Worm (Caenorhabditis elegans) whole organism, late embryonic: ENCODE results near the gene sdhd-1.

Experiments
- F13H6.1 ChIP-seq: sonication (generic microtip); optimal IDR thresholded peaks from 2 replicates; lab custom pipeline; 2016; ENCODE audit warnings: missing genetic modification characterization, missing compliant biosample characterization
- K02D7.2 ChIP-seq: sonication (generic microtip); optimal IDR thresholded peaks from 2 replicates; lab custom pipeline; 2017; ENCODE audit warnings: mild to moderate bottlenecking, missing genetic modification characterization, missing compliant biosample characterization
- K09A11.1 ChIP-seq: sonication (generic microtip); optimal IDR thresholded peaks from 2 replicates; lab custom pipeline; 2017; ENCODE audit warnings: antibody characterized with exemption, mild to moderate bottlenecking, missing genetic modification characterization, missing compliant biosample characterization; ENCODE audit not compliant: insufficient read depth
- T23F11.4 ChIP-seq: fragments of 200-800 bp; sonication (Bioruptor generic); optimal IDR thresholded peaks from 2 replicates; lab custom pipeline; 2018; ENCODE audit warnings: mild to moderate bottlenecking, missing genetic modification characterization, missing compliant biosample characterization
- ceh-14 ChIP-seq: sonication (generic microtip); optimal IDR thresholded peaks from 2 replicates; lab custom pipeline; 2016; ENCODE audit warnings: missing genotype, missing genetic modification characterization, missing compliant biosample characterization
- ceh-19 ChIP-seq: fragments of 200-800 bp; sonication (Bioruptor generic); optimal IDR thresholded peaks from 2 replicates; lab custom pipeline; 2018; ENCODE audit warnings: mild to moderate bottlenecking, missing genetic modification characterization, missing compliant biosample characterization
- ceh-31 ChIP-seq: sonication (generic microtip); optimal IDR thresholded peaks from 2 replicates; lab custom pipeline; 2016; ENCODE audit warnings: missing genetic modification characterization, missing compliant biosample characterization
- ceh-48 ChIP-seq: sonication (generic microtip); optimal IDR thresholded peaks from 2 replicates; lab custom pipeline; 2016; ENCODE audit warnings: missing genetic modification characterization, inconsistent platforms, missing compliant biosample characterization
- ceh-6 ChIP-seq: fragments of 200-800 bp; sonication (Bioruptor generic); optimal IDR thresholded peaks from 2 replicates; lab custom pipeline; 2018; ENCODE audit warnings: mild to moderate bottlenecking, missing genetic modification characterization, missing compliant biosample characterization
- che-1 ChIP-seq: sonication (generic microtip); optimal IDR thresholded peaks from 2 replicates; lab custom pipeline; 2016; ENCODE audit warnings: mild to moderate bottlenecking, missing genetic modification characterization, missing compliant biosample characterization
- eyg-1 ChIP-seq: sonication (generic microtip); optimal IDR thresholded peaks from 2 replicates; lab custom pipeline; 2016; ENCODE audit warnings: missing genotype, missing genetic modification characterization, missing compliant biosample characterization
- fax-1 ChIP-seq: sonication (generic microtip); optimal IDR thresholded peaks from 2 replicates; lab custom pipeline; 2016; ENCODE audit warnings: missing genotype, missing genetic modification characterization, missing compliant biosample characterization
- hlh-15 ChIP-seq: sonication (generic microtip); optimal IDR thresholded peaks from 2 replicates; lab custom pipeline; 2016; ENCODE audit warnings: missing genetic modification characterization, missing compliant biosample characterization
- hlh-30 ChIP-seq: sonication (generic microtip); optimal IDR thresholded peaks from 2 replicates; lab custom pipeline; 2017; ENCODE audit warnings: antibody characterized with exemption, missing genetic modification characterization, missing compliant biosample characterization; ENCODE audit not compliant: insufficient read depth
- hlh-6 ChIP-seq: sonication (generic microtip); optimal IDR thresholded peaks from 2 replicates; lab custom pipeline; 2016; ENCODE audit warnings: missing genotype, missing genetic modification characterization, missing compliant biosample characterization
- lin-11 ChIP-seq: fragments of 200-800 bp; sonication (Bioruptor generic); optimal IDR thresholded peaks from 2 replicates; lab custom pipeline; 2018; ENCODE audit warnings: mild to moderate bottlenecking, missing genetic modification characterization, missing compliant biosample characterization
- madf-2 ChIP-seq: sonication (generic microtip); optimal IDR thresholded peaks from 2 replicates; lab custom pipeline; 2017; ENCODE audit warnings: missing genetic modification characterization, missing compliant biosample characterization
- mec-3 ChIP-seq: sonication (generic microtip); optimal IDR thresholded peaks from 2 replicates; lab custom pipeline; 2016; ENCODE audit warnings: borderline replicate concordance, missing genetic modification characterization, missing compliant biosample characterization
- nhr-232 ChIP-seq: sonication (generic microtip); optimal IDR thresholded peaks from 2 replicates; lab custom pipeline; 2016; ENCODE audit warnings: missing genetic modification characterization, missing compliant biosample characterization
- pat-9 ChIP-seq: fragments of 200-800 bp; sonication (Bioruptor generic); optimal IDR thresholded peaks from 2 replicates; lab custom pipeline; 2018; ENCODE audit warnings: mild to moderate bottlenecking, missing genetic modification characterization, moderate library complexity, missing compliant biosample characterization
- pha-4 ChIP-seq: fragments of 150-350 bp; optimal IDR thresholded peaks from 2 replicates; lab custom pipeline; 2018; ENCODE audit warnings: missing biosample characterization, missing genetic modification reagents, missing genetic modification characterization
- ref-2 ChIP-seq: sonication (generic microtip); optimal IDR thresholded peaks from 2 replicates; lab custom pipeline; 2016; ENCODE audit warnings: missing genetic modification characterization, missing compliant biosample characterization
- syd-9 ChIP-seq: sonication (generic microtip); optimal IDR thresholded peaks from 2 replicates; lab custom pipeline; 2016; ENCODE audit warnings: mild to moderate bottlenecking, missing genetic modification characterization, moderate library complexity, missing compliant biosample characterization
- zip-5 ChIP-seq: sonication (generic microtip); optimal IDR thresholded peaks from 2 replicates; lab custom pipeline; 2016; ENCODE audit warnings: missing genetic modification characterization, missing compliant biosample characterization

sdhd-1 gene

DNA sequence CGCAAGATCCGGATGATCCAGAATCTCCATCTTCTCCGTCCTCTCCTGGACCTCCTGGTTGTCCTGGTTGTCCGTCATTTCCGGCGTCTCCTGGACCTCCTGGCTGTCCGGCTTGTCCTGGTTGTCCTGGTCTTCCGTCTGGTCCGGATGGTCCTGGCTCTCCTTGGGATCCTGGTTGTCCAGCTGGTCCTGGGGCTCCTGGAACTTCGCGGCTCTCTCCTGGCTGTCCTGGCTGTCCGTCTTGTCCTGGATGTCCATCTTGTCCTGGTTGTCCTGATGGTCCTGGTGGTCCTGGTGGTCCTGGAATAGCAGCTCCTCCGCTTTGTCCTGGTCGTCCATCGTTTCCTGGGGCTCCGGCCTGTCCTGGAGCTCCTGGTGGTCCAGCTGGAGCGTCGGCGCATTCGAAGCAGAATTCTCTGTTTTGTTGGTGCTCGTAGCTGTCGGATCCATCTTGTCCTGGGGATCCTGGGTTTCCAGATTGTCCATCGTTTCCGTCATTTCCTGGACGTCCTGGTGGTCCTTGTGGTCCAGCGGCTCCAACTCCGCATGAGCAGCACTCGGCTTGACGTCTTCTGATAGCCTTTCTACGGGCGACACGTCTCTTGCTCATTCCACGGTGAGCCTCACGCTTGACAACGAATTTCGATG lies 37.1 kb downstream of the sdhd-1 start:
- TF ChIP-seq mec-3 (peak; percentile 6), pat-9 (tag; lab: Kevin White, UChicago) (no peak)

DNA sequence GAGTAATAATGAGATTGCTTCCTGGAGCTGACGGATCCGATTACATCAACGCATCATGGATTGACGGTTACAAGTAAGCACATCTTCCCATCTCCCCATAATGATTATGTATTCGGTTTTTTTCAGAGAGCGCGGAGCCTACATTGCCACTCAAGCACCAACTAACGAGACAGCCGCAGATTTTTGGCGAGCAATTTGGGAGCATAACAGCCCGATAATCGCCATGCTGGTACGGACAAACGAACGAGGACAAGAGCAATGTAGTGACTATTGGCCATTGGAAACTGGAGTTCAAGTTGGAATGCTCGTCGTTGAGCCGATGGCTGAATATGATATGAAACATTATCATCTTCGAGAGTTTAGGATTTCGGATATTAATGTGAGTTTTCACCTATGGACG lies 38.8 kb downstream of the sdhd-1 start:
- TF ChIP-seq ceh-19 (GFP tag; lab: Kevin White, UChicago) (no peak), fax-1 (tag; lab: Kevin White, UChicago) (no peak), ceh-48 (no peak), ref-2 (tag; lab: Kevin White, UChicago) (no peak), K02D7.2 (no peak), pha-4 (tag; lab: Kevin White, UChicago) (no peak), syd-9 (tag; lab: Kevin White, UChicago) (no peak), K09A11.1 (tag; lab: Kevin White, UChicago) (no peak), nhr-232 (tag; lab: Kevin White, UChicago) (no peak), che-1 (tag; lab: Kevin White, UChicago) (no peak), zip-5 (tag; lab: Kevin White, UChicago) (no peak), pat-9 (tag; lab: Kevin White, UChicago) (no peak), madf-2 (tag; lab: Kevin White, UChicago) (no peak), hlh-15 (no peak), hlh-30 (no peak), hlh-6 (tag; lab: Kevin White, UChicago) (no peak), F13H6.1 (tag; lab: Kevin White, UChicago) (no peak)

DNA sequence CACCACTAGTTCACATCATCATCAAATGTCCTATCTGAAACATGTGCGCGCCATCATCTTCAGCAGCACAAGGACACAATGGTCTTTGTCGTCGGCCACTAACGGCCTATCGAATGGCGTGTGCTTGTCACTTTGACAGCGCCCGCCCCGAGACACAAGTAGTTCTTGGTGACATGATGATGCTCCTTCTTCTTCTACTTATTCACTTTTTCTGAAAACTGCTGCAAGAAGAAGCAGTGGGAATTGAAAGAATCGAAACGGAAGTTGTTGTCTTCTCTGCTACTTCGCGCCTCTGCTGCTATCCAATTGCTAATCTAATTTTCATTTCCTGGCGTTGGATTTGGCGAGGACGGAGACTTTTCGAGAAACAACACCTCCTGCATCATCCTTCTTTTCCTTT lies 45.3 kb downstream of the sdhd-1 start:
- TF ChIP-seq eyg-1 (no peak), ceh-14 (tag; lab: Kevin White, UChicago) (no peak), ceh-6 (GFP tag; lab: Kevin White, UChicago) (no peak), ceh-31 (tag; lab: Kevin White, UChicago) (no peak), lin-11 (no peak), T23F11.4 (no peak)
